Fruit fly (Drosophila melanogaster) S2 (cell line): Measurements from ENCODE around the gene Lcp65Af.

Experiments used
- CG8478 ChIP-seq: fragments of >200 bp; optimal IDR thresholded peaks from 2 replicates; lab custom pipeline; 2018
- CTCF ChIP-seq, 2 experiments: fragments of >200 bp; optimal IDR thresholded peaks; 2 replicates each; lab custom pipeline; 2018

The Lcp65Af gene

DNA sequence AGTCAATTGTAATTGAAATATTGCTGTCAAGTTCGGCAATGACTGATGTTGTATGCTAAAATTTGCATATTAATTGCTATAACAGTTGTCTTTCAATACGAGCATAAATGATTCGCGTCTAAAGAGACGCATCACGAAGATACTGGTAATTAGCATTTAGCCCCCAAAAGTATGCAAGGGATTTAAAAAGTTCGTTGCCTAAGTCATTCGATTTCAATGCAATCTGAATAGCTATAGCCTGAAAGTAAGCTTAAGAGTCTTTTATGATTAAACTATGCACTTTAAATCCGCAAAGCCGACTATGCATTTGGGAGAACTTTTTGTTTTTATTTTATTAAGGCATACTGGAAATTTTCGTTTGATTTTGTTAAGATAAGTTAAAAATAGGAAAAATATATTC, 7.0 kb downstream of the Lcp65Af start:
- TF ChIP-seq CG8478 (lab: Kevin White, UChicago) (no peak), CTCF (optimal IDR thresholded peaks at IDR 0.05; lab: Kevin White, UChicago) (no peak)

DNA sequence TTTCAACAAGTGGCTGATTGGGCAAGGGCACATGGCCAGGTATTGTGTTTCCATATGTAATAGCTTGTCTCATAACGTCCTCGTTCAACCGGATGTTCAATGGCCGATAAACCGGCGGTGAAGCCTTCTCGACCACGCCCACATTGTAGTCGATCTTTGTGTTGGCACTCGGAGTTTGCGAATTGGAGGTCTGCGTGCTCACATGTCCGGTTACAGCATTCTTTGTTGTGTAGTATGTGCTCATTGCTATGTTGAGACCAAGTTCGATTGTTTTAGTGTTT, 11.2 kb downstream of the Lcp65Af start:
- TF ChIP-seq CTCF (optimal IDR thresholded peaks at IDR 0.05; lab: Kevin White, UChicago), result no peak
- no peak for TF ChIP-seq CG8478 (lab: Kevin White, UChicago)

DNA sequence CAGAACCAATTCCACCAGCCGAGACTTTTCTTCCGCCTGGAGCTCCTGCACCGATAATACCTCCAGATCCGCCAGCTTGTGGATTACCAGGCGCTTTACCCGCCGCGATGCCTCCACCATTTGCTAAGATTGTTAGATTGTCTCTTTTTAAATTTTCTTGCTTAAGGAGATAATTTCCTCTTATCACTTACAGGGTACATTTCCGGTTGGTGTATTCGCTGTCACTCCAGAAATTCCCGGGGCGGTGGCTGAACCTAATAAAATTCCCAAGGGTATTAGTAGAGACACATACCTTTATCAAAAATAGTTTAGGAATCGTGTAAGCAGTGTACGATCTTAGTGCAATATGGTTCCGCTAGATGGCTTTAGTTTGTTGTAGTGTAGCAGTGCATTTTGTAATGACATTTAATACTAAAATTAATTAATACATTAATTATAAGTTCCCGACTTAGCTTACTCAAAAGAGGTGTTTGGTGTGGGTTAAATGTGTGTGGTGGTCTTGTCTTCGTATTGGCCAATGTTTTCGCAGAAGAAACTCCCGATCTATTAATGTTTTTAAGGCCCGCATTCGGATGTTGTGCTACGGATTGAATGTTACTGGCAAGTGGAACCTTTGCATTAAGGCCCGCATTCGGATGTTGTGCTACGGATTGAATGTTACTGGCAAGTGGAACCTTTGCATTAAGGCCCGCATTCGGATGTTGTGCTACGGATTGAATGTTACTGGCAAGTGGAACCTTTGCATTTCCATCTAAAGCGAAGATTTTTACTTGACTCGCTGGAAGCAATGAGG, 11.8 kb downstream of the Lcp65Af start:
- TF ChIP-seq CG8478 (lab: Kevin White, UChicago) (no peak), CTCF (optimal IDR thresholded peaks at IDR 0.05; lab: Kevin White, UChicago) (peak; percentile 91 to 94)

dm6 chr3L:6116881-6117280, 19.7 kb downstream of the Lcp65Af start:
- no peak for TF ChIP-seq CG8478 (lab: Kevin White, UChicago)

DNA sequence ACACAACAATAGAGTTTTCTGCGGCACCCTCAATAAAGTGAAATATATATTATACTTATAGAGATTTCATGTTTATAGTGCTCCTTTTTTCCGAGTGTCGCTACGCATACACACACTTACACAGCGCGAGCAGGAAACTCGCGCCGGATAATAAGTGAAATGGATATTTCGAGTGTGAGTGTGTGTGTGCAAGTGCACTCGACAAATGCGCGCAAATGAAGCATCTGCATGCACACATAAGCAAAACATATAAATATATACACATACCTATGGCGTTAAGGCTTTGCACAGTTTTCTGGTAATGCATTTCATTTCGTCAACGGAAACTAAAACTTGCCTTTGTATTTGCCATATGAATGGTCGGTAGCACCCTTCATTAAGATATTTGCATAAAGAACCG, 21.1 kb downstream of the Lcp65Af start:
- TF ChIP-seq CTCF (optimal IDR thresholded peaks at IDR 0.05; lab: Kevin White, UChicago) (no peak), CG8478 (lab: Kevin White, UChicago) (no peak)

- no peak for TF ChIP-seq CTCF (optimal IDR thresholded peaks at IDR 0.05; lab: Kevin White, UChicago)
- no peak for TF ChIP-seq CG8478 (lab: Kevin White, UChicago)
Measured at dm6 chr3L:6111458-6111857, 25.1 kb downstream of the Lcp65Af start.

- TF ChIP-seq CTCF (optimal IDR thresholded peaks at IDR 0.05; lab: Kevin White, UChicago) (no peak), CG8478 (lab: Kevin White, UChicago) (no peak)
Measured at dm6 chr3L:6110673-6111449, 25.7 kb downstream of the Lcp65Af start.

dm6 chr3L:6108264-6109060, 28.1 kb downstream of the Lcp65Af start:
- no peak for TF ChIP-seq CTCF (optimal IDR thresholded peaks at IDR 0.05; lab: Kevin White, UChicago)
- TF ChIP-seq CG8478 (lab: Kevin White, UChicago), result no peak

DNA sequence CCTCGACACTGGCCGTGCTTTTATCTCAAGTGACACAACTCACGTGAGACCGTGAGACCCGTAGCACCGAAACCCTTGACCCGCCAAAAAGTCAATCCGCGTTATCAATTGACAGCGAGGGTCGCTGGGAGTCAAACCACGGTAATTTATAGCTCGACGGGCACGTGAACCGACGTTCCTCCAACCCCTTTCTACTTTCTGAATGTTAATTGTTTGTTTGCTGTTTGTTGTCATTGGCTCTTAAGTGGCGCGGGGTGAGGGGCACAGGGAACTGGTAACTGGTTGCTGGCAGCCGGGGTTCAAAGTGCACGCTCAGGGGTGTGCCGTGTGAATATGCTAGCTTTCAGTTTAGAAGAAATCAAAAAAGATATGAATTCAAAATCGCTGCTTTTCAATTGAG, 29.9 kb downstream of the Lcp65Af start:
- TF ChIP-seq CTCF (optimal IDR thresholded peaks at IDR 0.05; lab: Kevin White, UChicago) (no peak), CG8478 (lab: Kevin White, UChicago) (no peak)

DNA sequence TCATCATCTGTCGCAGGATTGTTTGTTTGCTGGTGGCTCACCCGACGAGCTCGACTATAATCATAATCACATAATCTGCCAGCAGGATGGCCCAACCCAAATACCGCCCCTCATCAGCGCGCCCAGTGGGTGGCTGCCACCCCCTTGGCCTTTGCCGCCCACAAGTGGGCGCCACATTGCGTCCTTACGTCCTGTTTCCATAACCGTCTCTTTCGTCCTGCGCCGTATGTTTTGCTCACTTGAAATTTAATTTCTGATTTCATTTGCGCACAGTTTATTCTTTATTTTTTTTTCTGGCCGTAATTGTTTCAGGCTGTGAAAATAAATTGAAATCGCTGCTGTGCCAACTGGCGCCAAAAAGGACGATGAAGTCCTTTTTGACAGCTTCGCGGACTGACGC, 31.2 kb downstream of the Lcp65Af start:
- TF ChIP-seq CG8478 (lab: Kevin White, UChicago) (no peak), CTCF (optimal IDR thresholded peaks at IDR 0.05; lab: Kevin White, UChicago) (no peak)

DNA sequence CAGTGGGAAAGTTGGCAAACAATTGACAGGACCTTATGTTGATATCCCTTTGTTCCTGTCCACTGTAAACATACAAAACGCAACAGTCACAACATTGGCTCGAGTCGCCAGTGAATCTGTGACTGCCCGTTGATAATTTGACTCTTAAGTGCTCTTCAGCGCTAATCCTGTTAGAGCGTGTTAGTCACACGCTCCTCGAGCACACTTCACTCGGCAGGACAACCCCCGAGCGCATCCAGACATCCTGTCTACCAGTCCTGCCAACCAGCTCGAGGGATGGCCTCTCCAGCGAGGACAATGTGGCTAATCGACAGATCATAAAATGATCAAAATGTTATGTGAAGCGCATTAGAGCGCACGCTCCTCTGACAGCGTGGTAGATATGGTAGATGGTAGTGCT, 32.0 kb downstream of the Lcp65Af start:
- TF ChIP-seq CG8478 (lab: Kevin White, UChicago) (no peak), CTCF (optimal IDR thresholded peaks at IDR 0.05; lab: Kevin White, UChicago) (no peak)

dm6 chr3L:6103658-6104057, 32.9 kb downstream of the Lcp65Af start:
- TF ChIP-seq CG8478 (lab: Kevin White, UChicago) (no peak), CTCF (optimal IDR thresholded peaks at IDR 0.05; lab: Kevin White, UChicago) (peak; percentile 89 to 95)

dm6 chr3L:6097270-6097669, 39.3 kb downstream of the Lcp65Af start, which contains the start of gene Ets65A:
Gene Ets65A, plus strand, starts transcription at chr3L:6097617.
- TF ChIP-seq CTCF (optimal IDR thresholded peaks at IDR 0.05; lab: Kevin White, UChicago) (no peak), CG8478 (lab: Kevin White, UChicago) (no peak)

dm6 chr3L:6094697-6095096, 41.9 kb downstream of the Lcp65Af start, which contains the start of the genes CG10467 and loj:
Gene CG10467, minus strand, starts transcription at chr3L:6094747.
Gene loj, plus strand, starts transcription at chr3L:6094987.
- TF ChIP-seq CG8478 (lab: Kevin White, UChicago), result no peak
- no peak for TF ChIP-seq CTCF (optimal IDR thresholded peaks at IDR 0.05; lab: Kevin White, UChicago)

DNA sequence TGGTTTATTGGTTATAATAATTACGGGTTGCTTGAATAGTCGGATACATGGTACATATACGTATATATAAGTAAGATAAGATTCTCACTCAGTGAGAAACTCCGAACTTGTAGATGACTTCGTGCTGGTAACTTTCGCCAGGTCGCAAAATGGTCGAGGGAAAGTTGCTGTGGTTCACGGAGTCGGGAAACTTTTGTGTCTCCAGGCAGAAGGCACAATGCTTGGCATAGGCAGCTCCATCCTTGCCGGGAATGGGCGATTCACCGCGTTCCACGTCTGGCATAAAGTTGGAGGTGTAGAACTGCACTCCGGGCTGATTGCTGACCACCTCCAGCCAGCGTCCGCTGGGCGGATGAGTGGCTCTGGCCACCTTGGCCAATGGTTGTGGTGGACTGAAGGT, 43.4 kb downstream of the Lcp65Af start, which contains the start of gene CG10469:
Gene CG10469, minus strand, starts transcription at position 101 of the 400 bp plus-strand sequence.
- TF ChIP-seq CG8478 (lab: Kevin White, UChicago), result no peak
- TF ChIP-seq CTCF (optimal IDR thresholded peaks at IDR 0.05; lab: Kevin White, UChicago), result no peak
